Worm (Caenorhabditis elegans): ENCODE measurements around the gene fbxa-85.

- TF ChIP-seq hlh-11 (tag; optimal IDR thresholded peaks at IDR 0.05) = no peak
- TF ChIP-seq lin-13 (GFP tag; optimal IDR thresholded peaks at IDR 0.05) = no peak
- TF ChIP-seq unc-62 (GFP tag; optimal IDR thresholded peaks at IDR 0.05 in 1 of 2) = no peak
- TF ChIP-seq unc-62 (tag; optimal IDR thresholded peaks at IDR 0.05) = no peak
- no peak for TF ChIP-seq nhr-76 (tag; optimal IDR thresholded peaks at IDR 0.05)
- no peak for TF ChIP-seq nhr-28 (tag; optimal IDR thresholded peaks at IDR 0.05)
- no peak for TF ChIP-seq snpc-4 (tag; optimal IDR thresholded peaks at IDR 0.05)
- no peak for TF ChIP-seq unc-130 (GFP tag; optimal IDR thresholded peaks at IDR 0.05)
- no peak for TF ChIP-seq daf-8 (GFP tag; IDR thresholded peaks at IDR 0.05)
- TF ChIP-seq F26F4.8 (GFP tag; conservative IDR thresholded peaks at IDR 0.05) = no peak
These were observed 1.3 kb upstream of the fbxa-85 start for ce11 chrV:17257637-17258036.
